Fruit fly (Drosophila melanogaster): ENCODE measurements around the gene CG42369.

CG42369 gene

DNA sequence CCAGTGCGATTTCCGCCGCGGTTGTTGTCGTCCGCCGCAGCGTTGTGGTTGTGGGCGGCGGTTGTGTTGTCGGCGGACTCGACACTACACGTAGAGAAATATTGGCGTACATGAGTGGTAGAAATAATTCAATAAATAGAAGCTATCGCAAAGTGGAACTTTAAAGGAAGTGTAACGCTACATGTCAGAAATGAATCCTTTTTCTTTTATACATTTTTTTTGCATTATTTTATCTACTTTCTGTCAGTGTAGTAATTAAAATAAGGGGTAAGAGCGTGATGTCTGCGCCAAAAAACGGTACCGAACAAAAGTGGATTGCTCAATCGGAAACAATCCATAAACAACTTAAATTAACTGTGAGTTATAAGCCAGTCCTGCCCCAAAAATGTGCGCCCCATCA, 17.9 kb downstream of the CG42369 start:
- TF ChIP-seq CG32767 (GFP tag; IDR thresholded peaks at IDR 0.05) (no peak), sens (GFP tag) (peak; percentile 62), Usf (GFP tag; optimal IDR thresholded peaks at IDR 0.05) (no peak), Blimp-1 (GFP tag; optimal IDR thresholded peaks at IDR 0.05) (no peak), CG8359 (GFP tag; optimal IDR thresholded peaks at IDR 0.05; ENCODE audit: borderline replicate concordance) (no peak), prd (optimal IDR thresholded peaks at IDR 0.05) (no peak), prd (GFP tag; IDR thresholded peaks at IDR 0.05) (peak; percentile 50; the same call in 1 of the 3 replicates), CG18476 (GFP tag; optimal IDR thresholded peaks at IDR 0.05) (no peak), slou (GFP tag; optimal IDR thresholded peaks at IDR 0.05) (no peak), wek (GFP tag; optimal IDR thresholded peaks at IDR 0.05) (no peak), NK7.1 (GFP tag; optimal IDR thresholded peaks at IDR 0.05) (no peak), tx (GFP tag; optimal IDR thresholded peaks at IDR 0.05) (no peak), CG10366 (GFP tag; IDR thresholded peaks at IDR 0.05) (0 out of 2 replicates have a peak, but pooled peaks have one; percentile 17), Hsf (GFP tag; optimal IDR thresholded peaks at IDR 0.05) (no peak), lab (GFP tag; optimal IDR thresholded peaks at IDR 0.05) (peak; percentile 23), pho (GFP tag; optimal IDR thresholded peaks at IDR 0.05) (no peak), sens-2 (GFP tag; IDR thresholded peaks at IDR 0.05) (no peak), CG16779 (GFP tag; IDR thresholded peaks at IDR 0.05) (no peak), Hr78 (GFP tag; optimal IDR thresholded peaks at IDR 0.05) (no peak), vfl (GFP tag; optimal IDR thresholded peaks at IDR 0.05) (no peak), cad (GFP tag; optimal IDR thresholded peaks at IDR 0.05) (no peak), mirr (GFP tag; optimal IDR thresholded peaks at IDR 0.05) (no peak), lmd (GFP tag; IDR thresholded peaks at IDR 0.05) (peak; percentile 33; the same call in 1 of the 2 replicates), wdn (GFP tag; IDR thresholded peaks at IDR 0.05) (no peak), Stat92E (GFP tag; optimal IDR thresholded peaks at IDR 0.05) (no peak), CG17385 (GFP tag; optimal IDR thresholded peaks at IDR 0.05) (no peak), Hr51 (GFP tag; optimal IDR thresholded peaks at IDR 0.05) (no peak), exex (tag; optimal IDR thresholded peaks at IDR 0.05) (no peak), ranshi (GFP tag; IDR thresholded peaks at IDR 0.05) (no peak), ci (GFP tag; IDR thresholded peaks at IDR 0.05) (0 out of 3 replicates have a peak, but pooled peaks have one; percentile 27), sna (GFP tag; IDR thresholded peaks at IDR 0.05; ENCODE audit: partially characterized antibody) (no peak), Mrtf (GFP tag; IDR thresholded peaks at IDR 0.05) (no peak), Adf1 (GFP tag; IDR thresholded peaks at IDR 0.05) (no peak), D19A (tag; optimal IDR thresholded peaks at IDR 0.05) (no peak), CG17802 (tag; optimal IDR thresholded peaks at IDR 0.05) (no peak), pfk (GFP tag; optimal IDR thresholded peaks at IDR 0.05) (no peak), CG18599 (GFP tag; optimal IDR thresholded peaks at IDR 0.05) (peak; percentile 18), btn (GFP tag; optimal IDR thresholded peaks at IDR 0.05) (no peak), slbo (GFP tag; IDR thresholded peaks at IDR 0.05) (peak; percentile 17; the same call in 1 of the 2 replicates), CG17328 (GFP tag; IDR thresholded peaks at IDR 0.05) (peak; percentile 17; the same call in 1 of the 2 replicates), ac (GFP tag; optimal IDR thresholded peaks at IDR 0.05) (no peak), ttk (GFP tag; IDR thresholded peaks at IDR 0.05) (0 out of 2 replicates have a peak, but pooled peaks have one; percentile 29), rib (GFP tag; IDR thresholded peaks at IDR 0.05) (no peak), Opbp (GFP tag; IDR thresholded peaks at IDR 0.05; ENCODE audit: partially characterized antibody) (no peak), Meics (GFP tag; optimal IDR thresholded peaks at IDR 0.05) (no peak), CG7357 (GFP tag; IDR thresholded peaks at IDR 0.05) (no peak), crp (GFP tag; optimal IDR thresholded peaks at IDR 0.05) (no peak), H15 (GFP tag; IDR thresholded peaks at IDR 0.05) (no peak), CG7928 (GFP tag; optimal IDR thresholded peaks at IDR 0.05) (no peak), Ets65A (GFP tag) (peak; percentile 4), Sin3A (optimal IDR thresholded peaks at IDR 0.05) (no peak), sob (GFP tag; IDR thresholded peaks at IDR 0.05) (0 out of 2 replicates have a peak, but pooled peaks have one; percentile 24)

Data from whole organism, embryonic.